Worm (Caenorhabditis elegans) whole organism, late embryonic: ENCODE results near the gene F55B11.2.

ENCODE experiments used
- C08G9.2 ChIP-seq: sonication (generic microtip); optimal IDR thresholded peaks from 2 replicates; lab custom pipeline; 2016; ENCODE audit warnings: mild to moderate bottlenecking, missing genetic modification characterization, moderate library complexity, missing compliant biosample characterization
- F13H6.1 ChIP-seq: sonication (generic microtip); optimal IDR thresholded peaks from 2 replicates; lab custom pipeline; 2016; ENCODE audit warnings: missing genetic modification characterization, missing compliant biosample characterization
- ceh-2 ChIP-seq: sonication (generic microtip); optimal IDR thresholded peaks from 2 replicates; lab custom pipeline; 2016; ENCODE audit warnings: missing genotype, missing genetic modification characterization, missing compliant biosample characterization
- dmd-4 ChIP-seq: sonication (generic microtip); optimal IDR thresholded peaks from 2 replicates; lab custom pipeline; 2016; ENCODE audit warnings: borderline replicate concordance, missing genetic modification characterization, missing compliant biosample characterization
- mec-3 ChIP-seq: sonication (generic microtip); optimal IDR thresholded peaks from 2 replicates; lab custom pipeline; 2016; ENCODE audit warnings: borderline replicate concordance, missing genetic modification characterization, missing compliant biosample characterization
- nfya-1 ChIP-seq: sonication (generic microtip); optimal IDR thresholded peaks from 2 replicates; lab custom pipeline; 2017; ENCODE audit warnings: missing genetic modification characterization, mild to moderate bottlenecking, missing compliant biosample characterization, antibody characterized with exemption, moderate library complexity
- npax-4 ChIP-seq: sonication (generic microtip); optimal IDR thresholded peaks from 2 replicates; lab custom pipeline; 2016; ENCODE audit warnings: missing genetic modification characterization, missing compliant biosample characterization
- pat-9 ChIP-seq: fragments of 200-800 bp; sonication (Bioruptor generic); optimal IDR thresholded peaks from 2 replicates; lab custom pipeline; 2018; ENCODE audit warnings: mild to moderate bottlenecking, missing genetic modification characterization, moderate library complexity, missing compliant biosample characterization
- sdc-2 ChIP-seq: sonication (generic microtip); optimal IDR thresholded peaks from 2 replicates; lab custom pipeline; 2016; ENCODE audit warnings: missing genotype, missing genetic modification characterization, missing compliant biosample characterization
- tbx-7 ChIP-seq: sonication (generic microtip); optimal IDR thresholded peaks from 2 replicates; lab custom pipeline; 2016; ENCODE audit warnings: missing genotype, missing genetic modification characterization, missing compliant biosample characterization

- TF ChIP-seq nfya-1 (tag; lab: Kevin White, UChicago): no peak
- no peak for TF ChIP-seq mec-3
- TF ChIP-seq npax-4 (tag; lab: Kevin White, UChicago): no peak
- TF ChIP-seq F13H6.1 (tag; lab: Kevin White, UChicago): no peak
- TF ChIP-seq pat-9 (tag; lab: Kevin White, UChicago): no peak
- no peak for TF ChIP-seq ceh-2 (tag; lab: Kevin White, UChicago)
- no peak for TF ChIP-seq dmd-4
- no peak for TF ChIP-seq C08G9.2 (tag; lab: Kevin White, UChicago)
- TF ChIP-seq sdc-2 (tag; lab: Kevin White, UChicago): no peak
- no peak for TF ChIP-seq tbx-7
These were observed 1.2 kb downstream of the F55B11.2 start, which contains the start of gene F55B11.7 for ce11 chrIV:14421938-14422337.
